Fruit fly (Drosophila melanogaster): ENCODE results near the gene Ge-1.
A peak's percentile ranks its signal among the peaks of the same experiment; 100 is the strongest.

Gene Ge-1

DNA sequence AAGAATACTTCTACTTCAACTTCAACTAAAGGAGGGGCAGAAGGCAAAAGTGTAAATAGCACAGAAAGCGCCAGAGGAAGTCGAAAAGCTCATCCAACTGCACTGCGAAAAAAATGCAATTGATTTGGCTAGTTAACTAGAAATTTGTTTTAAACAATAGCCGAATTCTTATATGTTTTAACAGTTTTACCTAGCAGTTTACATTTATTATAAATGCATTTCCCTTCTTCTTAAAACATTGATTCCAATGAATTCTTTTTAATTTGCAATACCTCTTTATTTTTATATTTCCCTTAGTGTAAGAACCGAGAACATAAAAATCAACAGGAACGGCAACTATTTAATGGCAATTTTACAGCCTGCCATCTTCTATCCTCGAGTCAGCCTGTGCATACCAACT lies 52.4 kb downstream of the Ge-1 start (continued):
- TF ChIP-seq Hr4 (GFP tag; optimal IDR thresholded peaks at IDR 0.05) (peak; percentile 0), CG11902 (GFP tag; optimal IDR thresholded peaks at IDR 0.05) (no peak), CG16779 (tag; optimal IDR thresholded peaks at IDR 0.05) (no peak), CG6276 (GFP tag; optimal IDR thresholded peaks at IDR 0.05) (no peak), Smox (GFP tag; optimal IDR thresholded peaks at IDR 0.05) (no peak), Ets96B (tag; optimal IDR thresholded peaks at IDR 0.05) (peak; percentile 58), net (GFP tag; optimal IDR thresholded peaks at IDR 0.05) (no peak), CG6792 (GFP tag; optimal IDR thresholded peaks at IDR 0.05) (no peak), fd85E (GFP tag; optimal IDR thresholded peaks at IDR 0.05) (no peak), CG7368 (GFP tag; optimal IDR thresholded peaks at IDR 0.05) (no peak), Sox14 (GFP tag; optimal IDR thresholded peaks at IDR 0.05) (no peak), ss (GFP tag; optimal IDR thresholded peaks at IDR 0.05) (peak; percentile 13 to 27), Eip93F (GFP tag; optimal IDR thresholded peaks at IDR 0.05) (no peak), CG11294 (GFP tag; IDR thresholded peaks at IDR 0.05) (no peak), svp (GFP tag) (no peak), Eip78C (GFP tag) (peak; percentile 83), CG32006 (GFP tag; optimal IDR thresholded peaks at IDR 0.05) (no peak), Eip75B (GFP tag; optimal IDR thresholded peaks at IDR 0.05) (peak; percentile 46), CG10631 (GFP tag; optimal IDR thresholded peaks at IDR 0.05) (peak; percentile 34)

DNA sequence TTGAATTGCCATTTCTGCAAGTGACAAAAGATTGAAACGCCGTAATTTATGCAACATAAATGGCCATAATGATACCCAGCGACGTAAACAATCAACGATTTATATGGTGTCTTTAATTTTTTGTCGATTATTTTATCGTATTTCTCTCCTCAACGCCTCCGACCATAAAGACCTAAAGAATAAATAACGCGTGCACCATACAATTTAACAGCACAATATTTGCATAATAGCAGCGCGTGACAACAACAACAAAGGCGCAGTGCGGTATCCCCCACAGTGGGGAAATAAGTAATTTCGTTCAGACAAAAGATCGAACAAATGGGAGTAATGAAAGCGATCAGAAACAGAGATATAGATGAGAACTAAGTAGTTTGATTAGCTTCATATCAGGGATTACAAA lies 54.6 kb downstream of the Ge-1 start:
- TF ChIP-seq ss (GFP tag; optimal IDR thresholded peaks at IDR 0.05): no peak
- no peak for TF ChIP-seq Ets21C (GFP tag; optimal IDR thresholded peaks at IDR 0.05)
- TF ChIP-seq Sox14 (GFP tag; optimal IDR thresholded peaks at IDR 0.05): peak; percentile 1
- no peak for TF ChIP-seq CG3032 (tag; optimal IDR thresholded peaks at IDR 0.05)
- TF ChIP-seq Eip75B (GFP tag; optimal IDR thresholded peaks at IDR 0.05): no peak
- no peak for TF ChIP-seq CG8319 (GFP tag; optimal IDR thresholded peaks at IDR 0.05)
- no peak for TF ChIP-seq CG9139 (GFP tag; optimal IDR thresholded peaks at IDR 0.05)
- TF ChIP-seq topi (GFP tag; optimal IDR thresholded peaks at IDR 0.05): peak; percentile 20
- TF ChIP-seq svp (GFP tag): no peak
- no peak for TF ChIP-seq Ets96B (tag; optimal IDR thresholded peaks at IDR 0.05)
- no peak for TF ChIP-seq CG16779 (tag; optimal IDR thresholded peaks at IDR 0.05)
- TF ChIP-seq CG31627 (GFP tag; optimal IDR thresholded peaks at IDR 0.05): no peak
- TF ChIP-seq Smox (GFP tag; optimal IDR thresholded peaks at IDR 0.05): no peak
- no peak for TF ChIP-seq CG6792 (GFP tag; optimal IDR thresholded peaks at IDR 0.05)
- TF ChIP-seq CG34406 (GFP tag; optimal IDR thresholded peaks at IDR 0.05): no peak
- no peak for TF ChIP-seq Hr39 (GFP tag; optimal IDR thresholded peaks at IDR 0.05)
- TF ChIP-seq CG8119 (GFP tag; IDR thresholded peaks at IDR 0.05): no peak
- no peak for TF ChIP-seq Blimp-1 (GFP tag; optimal IDR thresholded peaks at IDR 0.05)
- TF ChIP-seq fkh (GFP tag; optimal IDR thresholded peaks at IDR 0.05): peak; percentile 51
- TF ChIP-seq achi (GFP tag; optimal IDR thresholded peaks at IDR 0.05): no peak
- no peak for TF ChIP-seq CG4318 (GFP tag; optimal IDR thresholded peaks at IDR 0.05)
- no peak for TF ChIP-seq OdsH (GFP tag; optimal IDR thresholded peaks at IDR 0.05)
- no peak for TF ChIP-seq eg (GFP tag; IDR thresholded peaks at IDR 0.05)
- TF ChIP-seq CG11762 (GFP tag; optimal IDR thresholded peaks at IDR 0.05; ENCODE audit: insufficient read depth): no peak
- peak; percentile 3 for TF ChIP-seq Sox102F (GFP tag; optimal IDR thresholded peaks at IDR 0.05)
- no peak for TF ChIP-seq cyc (GFP tag; optimal IDR thresholded peaks at IDR 0.05)
- no peak for TF ChIP-seq Lpt (GFP tag; optimal IDR thresholded peaks at IDR 0.05)
- no peak for TF ChIP-seq CG10631 (GFP tag; optimal IDR thresholded peaks at IDR 0.05)
- no peak for TF ChIP-seq lz (GFP tag; optimal IDR thresholded peaks at IDR 0.05)
- no peak for TF ChIP-seq CG3919 (GFP tag; optimal IDR thresholded peaks at IDR 0.05)
- TF ChIP-seq CG32006 (GFP tag; optimal IDR thresholded peaks at IDR 0.05): no peak
- no peak for TF ChIP-seq spab (GFP tag; optimal IDR thresholded peaks at IDR 0.05)
- TF ChIP-seq CG6163 (GFP tag; IDR thresholded peaks at IDR 0.05): no peak
- peak; percentile 29 for TF ChIP-seq Eip93F (GFP tag; optimal IDR thresholded peaks at IDR 0.05)
- TF ChIP-seq CG11902 (GFP tag; optimal IDR thresholded peaks at IDR 0.05): no peak
- TF ChIP-seq CG1621 (tag; optimal IDR thresholded peaks at IDR 0.05): no peak
- no peak for TF ChIP-seq dsx (GFP tag; optimal IDR thresholded peaks at IDR 0.05; ENCODE audit: poor library complexity, severe bottlenecking)
- no peak for TF ChIP-seq CG15336 (GFP tag; IDR thresholded peaks at IDR 0.05)
- TF ChIP-seq net (GFP tag; optimal IDR thresholded peaks at IDR 0.05): no peak
- no peak for TF ChIP-seq Hr4 (GFP tag; optimal IDR thresholded peaks at IDR 0.05)
- no peak for TF ChIP-seq pdm3 (GFP tag; optimal IDR thresholded peaks at IDR 0.05)
- TF ChIP-seq CG6808 (GFP tag; optimal IDR thresholded peaks at IDR 0.05): no peak
- no peak for TF ChIP-seq acj6 (GFP tag; optimal IDR thresholded peaks at IDR 0.05)
- TF ChIP-seq CG8632 (GFP tag; optimal IDR thresholded peaks at IDR 0.05): no peak
- no peak for TF ChIP-seq Sox15 (GFP tag; optimal IDR thresholded peaks at IDR 0.05)

Data from whole organism, prepupa.